Fruit fly (Drosophila melanogaster) S2 (cell line): Measurements from ENCODE around the gene br.

Experiments
- CG8478 ChIP-seq: fragments of >200 bp; optimal IDR thresholded peaks from 2 replicates; lab custom pipeline; 2018
- CTCF ChIP-seq, 2 experiments: fragments of >200 bp; optimal IDR thresholded peaks; 2 replicates each; lab custom pipeline; 2018

Gene br

DNA sequence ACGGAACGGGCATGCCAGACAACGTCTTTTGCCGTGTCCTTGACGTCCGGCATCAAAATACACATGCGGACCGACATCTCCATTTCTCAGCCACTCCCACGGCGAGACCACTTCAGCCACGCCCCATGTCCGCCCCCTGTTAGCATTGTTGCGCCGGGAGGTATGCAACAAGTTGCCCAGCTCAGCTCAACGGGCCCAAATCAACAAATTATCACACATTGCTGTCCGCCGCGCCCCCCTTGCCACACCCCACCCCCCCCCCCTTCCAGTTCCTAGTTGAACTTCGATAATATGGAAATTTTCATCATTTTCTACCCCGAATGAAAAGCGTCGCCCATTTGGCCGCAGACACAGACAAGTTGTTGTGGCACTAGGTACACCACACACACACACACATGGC lies 12.9 kb downstream of the br start:
- TF ChIP-seq CG8478 (lab: Kevin White, UChicago), result no peak
- no peak for TF ChIP-seq CTCF (optimal IDR thresholded peaks at IDR 0.05; lab: Kevin White, UChicago)

DNA sequence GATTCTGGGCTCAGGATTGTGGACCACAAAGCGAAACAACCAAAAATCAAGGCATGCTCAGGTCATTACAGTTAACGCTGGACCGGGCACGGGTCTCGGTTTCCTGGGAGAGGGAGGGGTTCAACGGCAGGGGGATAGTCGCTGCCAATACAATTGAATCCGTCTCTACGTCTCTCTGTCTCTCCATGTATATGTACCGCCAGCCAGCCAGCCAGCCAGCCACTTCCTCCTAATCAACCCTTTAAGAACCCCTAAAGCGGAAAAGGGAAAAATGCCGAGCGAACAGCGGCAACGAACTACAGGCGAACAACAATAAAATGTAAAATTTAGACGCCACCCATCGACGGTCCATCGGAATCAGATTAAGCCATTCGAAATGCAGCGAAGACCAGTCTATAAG lies 18.4 kb downstream of the br start:
- TF ChIP-seq CTCF (optimal IDR thresholded peaks at IDR 0.05; lab: Kevin White, UChicago) (no peak), CG8478 (lab: Kevin White, UChicago) (no peak)

- no peak for TF ChIP-seq CG8478 (lab: Kevin White, UChicago)
- no peak for TF ChIP-seq CTCF (optimal IDR thresholded peaks at IDR 0.05; lab: Kevin White, UChicago)
Observed at dm6 chrX:1593901-1594300, 19.0 kb downstream of the br start.

dm6 chrX:1595714-1596113 lies 20.8 kb downstream of the br start:
- no peak for TF ChIP-seq CTCF (optimal IDR thresholded peaks at IDR 0.05; lab: Kevin White, UChicago)

- no peak for TF ChIP-seq CTCF (optimal IDR thresholded peaks at IDR 0.05; lab: Kevin White, UChicago)
- TF ChIP-seq CG8478 (lab: Kevin White, UChicago), result no peak
Observed at dm6 chrX:1606064-1606463, 31.1 kb downstream of the br start.

DNA sequence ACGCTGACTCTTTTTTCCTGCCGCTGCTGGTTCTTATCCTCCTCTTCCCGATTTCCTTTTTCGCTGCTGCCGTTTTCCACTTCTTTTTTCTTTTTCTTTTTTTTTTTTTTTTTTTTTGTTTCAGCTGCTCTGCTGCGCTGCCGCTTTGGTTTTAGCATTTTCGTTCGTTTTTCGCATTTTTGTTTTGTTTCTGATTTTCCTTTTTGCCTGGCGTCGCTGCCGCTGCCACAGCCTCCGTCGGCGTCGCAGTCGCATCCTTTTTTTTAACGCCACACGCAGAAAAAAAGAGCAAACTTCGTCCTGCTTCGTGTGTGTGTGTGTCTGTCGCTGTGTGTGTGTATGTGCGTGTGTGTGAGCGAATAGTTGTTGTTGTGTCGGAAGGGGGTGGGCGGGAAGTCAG lies 32.9 kb downstream of the br start:
- TF ChIP-seq CTCF (optimal IDR thresholded peaks at IDR 0.05; lab: Kevin White, UChicago), result no peak
- TF ChIP-seq CG8478 (lab: Kevin White, UChicago), result no peak

DNA sequence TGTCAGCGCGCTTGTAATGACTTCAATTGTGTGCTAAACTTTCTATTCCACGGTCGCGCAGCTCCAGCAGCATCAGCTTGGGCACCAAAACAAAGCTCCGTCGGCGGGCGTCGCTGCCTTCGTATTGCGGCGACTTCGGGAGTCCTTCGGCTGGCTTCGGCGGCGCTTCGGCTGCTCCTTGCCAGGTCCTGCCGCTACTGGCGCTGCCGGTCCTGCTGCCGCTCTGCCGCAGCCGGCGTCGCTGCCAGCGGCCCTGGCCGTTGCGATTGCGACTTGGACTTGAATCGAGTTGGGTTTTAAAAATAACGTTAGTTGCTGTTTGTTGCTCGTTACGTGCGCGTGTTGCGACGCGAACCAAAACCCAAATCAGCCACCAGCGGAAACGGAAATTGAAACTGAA lies 33.6 kb downstream of the br start:
- TF ChIP-seq CG8478 (lab: Kevin White, UChicago) (no peak), CTCF (optimal IDR thresholded peaks at IDR 0.05; lab: Kevin White, UChicago) (no peak)

DNA sequence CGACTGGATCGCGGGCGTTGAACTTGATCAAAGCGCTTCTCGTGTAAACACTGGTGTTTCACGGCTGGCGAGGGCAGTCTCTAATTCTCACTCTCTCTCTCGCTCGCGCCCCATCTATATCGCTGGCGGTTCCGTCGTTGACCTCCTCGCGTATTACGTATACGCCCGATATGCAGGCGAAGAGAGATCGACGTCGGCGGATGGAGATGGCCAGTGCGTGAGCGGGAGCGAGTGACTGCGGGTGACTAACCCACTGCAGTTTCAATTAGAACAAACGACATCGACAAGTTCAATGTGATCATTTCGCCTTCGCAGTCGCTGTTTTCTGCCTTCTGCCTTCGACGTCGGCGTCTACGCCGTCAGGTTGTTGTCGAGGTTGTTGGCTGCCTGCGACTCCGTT lies 35.1 kb downstream of the br start:
- TF ChIP-seq CG8478 (lab: Kevin White, UChicago) (no peak), CTCF (optimal IDR thresholded peaks at IDR 0.05; lab: Kevin White, UChicago) (no peak)

DNA sequence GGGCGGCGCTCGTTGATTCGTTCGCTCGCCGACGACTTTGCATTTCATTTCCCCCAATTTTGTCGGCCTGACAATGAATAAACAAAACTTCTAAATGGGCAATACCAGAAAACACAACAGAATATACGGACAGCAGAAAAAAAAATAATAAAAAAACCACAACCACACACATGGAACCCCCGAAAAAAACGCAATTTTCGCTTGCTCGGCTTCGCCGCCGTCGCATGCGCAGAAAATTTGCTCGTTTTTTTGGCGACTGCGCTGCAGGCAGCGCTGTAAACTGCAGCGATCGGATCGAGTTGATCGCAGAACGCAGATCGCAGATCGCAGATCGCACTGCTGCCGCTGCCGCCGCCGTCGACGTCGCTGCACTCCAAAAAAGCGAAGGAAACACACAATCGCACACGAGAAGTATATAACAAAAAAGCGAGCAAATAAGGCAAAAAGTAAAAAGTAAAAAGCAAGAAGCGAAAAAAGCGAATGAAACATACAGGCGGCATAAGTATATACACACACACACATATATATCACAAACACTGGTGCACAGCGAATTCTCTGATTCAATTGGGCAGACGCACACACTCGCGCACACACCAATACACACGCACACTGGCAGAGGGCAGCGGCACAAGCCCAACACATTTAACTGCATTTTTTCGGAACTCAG lies 36.9 kb downstream of the br start:
- no peak for TF ChIP-seq CTCF (optimal IDR thresholded peaks at IDR 0.05; lab: Kevin White, UChicago)
- TF ChIP-seq CG8478 (lab: Kevin White, UChicago), result no peak

- TF ChIP-seq CG8478 (lab: Kevin White, UChicago), result no peak
- no peak for TF ChIP-seq CTCF (optimal IDR thresholded peaks at IDR 0.05; lab: Kevin White, UChicago)
Observed at dm6 chrX:1613231-1613869, 38.4 kb downstream of the br start.

DNA sequence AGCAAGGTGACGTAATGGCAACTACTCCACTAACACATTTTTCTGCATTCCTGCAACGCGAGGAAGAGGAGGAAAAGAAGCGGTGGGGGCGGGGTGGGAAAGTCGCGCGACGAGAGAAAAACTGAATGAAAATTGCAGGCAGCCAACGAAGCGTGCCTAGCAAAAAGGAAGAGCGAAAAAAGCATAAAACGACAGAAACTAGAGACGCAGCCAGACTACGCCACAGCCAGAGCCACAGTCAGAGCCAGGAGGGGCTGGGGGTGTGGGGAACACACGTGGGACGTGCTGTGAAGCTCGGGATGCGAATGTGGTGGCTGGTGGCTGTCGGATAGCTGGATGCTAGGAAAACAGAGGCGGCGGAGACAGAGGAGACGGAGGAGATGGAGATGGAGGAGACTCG lies 39.4 kb downstream of the br start:
- TF ChIP-seq CG8478 (lab: Kevin White, UChicago) (no peak), CTCF (optimal IDR thresholded peaks at IDR 0.05; lab: Kevin White, UChicago) (no peak)

dm6 chrX:1616896-1617401 lies 42.0 kb downstream of the br start:
- TF ChIP-seq CG8478 (lab: Kevin White, UChicago), result no peak
- no peak for TF ChIP-seq CTCF (optimal IDR thresholded peaks at IDR 0.05; lab: Kevin White, UChicago)

DNA sequence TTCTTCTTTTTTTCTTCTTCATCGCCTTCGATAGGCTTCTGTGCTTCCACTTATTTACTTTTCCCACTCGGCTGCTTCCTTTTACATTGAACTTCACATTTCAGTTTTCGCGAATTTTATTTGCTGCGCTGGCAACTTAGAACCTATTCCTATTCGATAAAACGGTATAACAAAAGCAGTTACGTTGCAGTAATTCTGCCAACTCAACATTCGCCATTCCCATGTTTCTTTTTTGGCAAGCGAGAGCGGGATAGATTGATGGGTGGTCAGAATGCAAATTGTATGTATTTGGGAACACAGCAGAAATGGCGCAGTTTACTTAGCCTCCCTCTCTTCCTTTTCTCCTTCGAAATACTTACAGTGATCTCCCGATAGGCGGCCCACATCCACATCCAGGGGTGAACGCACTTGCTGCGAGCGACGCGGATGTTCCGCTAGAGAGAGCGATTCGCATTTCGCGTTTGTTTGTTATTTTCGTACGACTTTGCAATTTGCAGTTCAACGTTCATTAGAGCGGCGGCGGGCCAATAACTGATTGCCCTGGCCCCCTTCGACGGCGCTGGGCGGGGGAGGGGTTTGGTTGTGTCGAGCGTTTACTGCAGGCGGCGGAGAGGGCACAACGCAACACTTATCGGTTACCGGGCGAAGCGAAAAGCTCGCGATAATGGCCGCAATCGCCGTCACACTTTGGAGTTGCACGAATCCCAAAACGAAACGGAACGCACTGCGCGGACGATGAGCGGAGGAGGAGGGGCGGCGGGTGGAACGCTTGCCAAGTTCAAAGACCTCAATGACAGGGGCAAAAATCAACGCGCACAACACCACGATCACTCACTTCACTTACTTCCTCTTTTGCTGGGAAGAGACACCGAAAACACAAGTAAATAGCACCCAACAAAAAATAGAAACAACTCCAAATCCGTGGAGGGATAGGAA lies 43.0 kb downstream of the br start:
- TF ChIP-seq CG8478 (lab: Kevin White, UChicago), result no peak
- no peak for TF ChIP-seq CTCF (optimal IDR thresholded peaks at IDR 0.05; lab: Kevin White, UChicago)

DNA sequence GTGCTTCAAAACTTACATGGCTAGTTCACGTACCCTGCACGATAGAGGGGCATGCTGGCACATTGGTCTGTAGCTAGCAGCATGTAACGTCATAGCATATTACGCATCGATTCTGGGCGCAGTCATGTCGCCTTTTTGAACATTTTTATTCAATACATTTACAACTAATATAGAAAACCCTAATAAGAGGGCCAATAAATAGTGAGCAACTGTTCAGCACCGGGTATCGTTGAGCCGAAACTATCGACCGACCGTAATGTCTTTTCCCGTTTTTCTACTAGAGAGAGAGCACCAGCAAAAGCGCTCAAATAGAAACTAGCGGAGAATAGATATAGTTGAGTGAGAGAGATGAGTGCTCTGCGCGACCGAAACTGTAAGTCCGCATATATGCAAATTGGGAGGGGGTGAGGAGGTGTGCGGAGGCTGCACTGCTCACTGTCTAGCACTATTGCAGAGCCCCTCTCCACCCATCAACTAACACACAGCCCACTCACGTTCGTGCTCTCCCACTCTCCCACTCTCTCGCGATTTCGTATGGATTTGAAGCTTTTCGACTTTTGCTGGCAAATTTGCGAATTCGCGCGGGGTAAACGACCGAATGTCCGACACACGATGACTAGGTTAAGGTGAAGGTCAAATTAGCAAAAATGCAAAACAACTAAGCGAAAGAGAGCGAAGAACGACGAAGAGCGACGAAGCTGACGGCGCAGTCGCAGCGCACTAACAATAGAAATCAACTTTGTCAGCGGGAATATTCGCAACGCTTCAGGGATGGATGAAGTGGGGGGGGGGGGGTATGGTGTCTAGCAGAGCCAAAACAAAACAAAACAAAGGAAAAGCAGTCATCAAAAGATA lies 44.0 kb downstream of the br start:
- no peak for TF ChIP-seq CTCF (optimal IDR thresholded peaks at IDR 0.05; lab: Kevin White, UChicago)
- TF ChIP-seq CG8478 (lab: Kevin White, UChicago), result no peak
